Fruit fly (Drosophila melanogaster) whole organism, embryonic: ENCODE data around the gene CG34258.

Experiments used
- Blimp-1 ChIP-seq: fragments of 200-800 bp; sonication (Bioruptor generic); optimal IDR thresholded peaks from 3 replicates; lab custom pipeline; 2018; ENCODE audit warnings: missing biosample characterization, missing genetic modification characterization, mild to moderate bottlenecking, moderate library complexity, missing genetic modification reagents
- CG10274 ChIP-seq: fragments of 200-800 bp; sonication (Bioruptor generic); optimal IDR thresholded peaks from 3 replicates; lab custom pipeline; 2017; ENCODE audit warnings: missing biosample characterization, mild to moderate bottlenecking, missing genetic modification characterization
- CG10431 ChIP-seq: fragments of 200-800 bp; sonication (Bioruptor generic); optimal IDR thresholded peaks from 3 replicates; lab custom pipeline; 2018; ENCODE audit warnings: missing biosample characterization, mild to moderate bottlenecking, missing genetic modification characterization
- CG11398 ChIP-seq: fragments of 200-800 bp; sonication (Bioruptor generic); optimal IDR thresholded peaks from 2 replicates; lab custom pipeline; 2016; ENCODE audit warnings: missing biosample characterization, missing genetic modification characterization
- CG11723 ChIP-seq: fragments of 200-800 bp; sonication (Bioruptor generic); optimal IDR thresholded peaks from 2 replicates; lab custom pipeline; 2017; ENCODE audit warnings: missing biosample characterization, mild to moderate bottlenecking, missing genetic modification characterization
- CG12391 ChIP-seq: fragments of 200-800 bp; sonication (Bioruptor generic); optimal IDR thresholded peaks from 3 replicates; lab custom pipeline; 2018; ENCODE audit warnings: missing biosample characterization, mild to moderate bottlenecking, missing genetic modification characterization, moderate library complexity
- CG14710 ChIP-seq: fragments of 200-800 bp; sonication (Bioruptor generic); optimal IDR thresholded peaks from 3 replicates; lab custom pipeline; 2019; ENCODE audit warnings: missing biosample characterization, mild to moderate bottlenecking, missing genetic modification characterization, moderate library complexity
- CG15011 ChIP-seq: fragments of 200-800 bp; sonication (Bioruptor generic); optimal IDR thresholded peaks from 3 replicates; lab custom pipeline; 2018; ENCODE audit warnings: missing biosample characterization, mild to moderate bottlenecking, missing genetic modification characterization
- CG16815 ChIP-seq: fragments of 200-800 bp; sonication (Bioruptor generic); optimal IDR thresholded peaks from 3 replicates; lab custom pipeline; 2017; ENCODE audit warnings: missing biosample characterization, mild to moderate bottlenecking, missing genetic modification characterization
- CG17568 ChIP-seq: fragments of 200-800 bp; sonication (Bioruptor generic); optimal IDR thresholded peaks from 2 replicates; lab custom pipeline; 2018; ENCODE audit warnings: missing biosample characterization, mild to moderate bottlenecking, missing genetic modification characterization, moderate library complexity
- CG1792 ChIP-seq: fragments of 200-800 bp; sonication (Bioruptor generic); optimal IDR thresholded peaks from 2 replicates; lab custom pipeline; 2016; ENCODE audit warnings: missing biosample characterization, missing genetic modification characterization
- CG2712 ChIP-seq: fragments of 200-800 bp; optimal IDR thresholded peaks from 3 replicates; lab custom pipeline; 2019; ENCODE audit warnings: missing biosample characterization, mild to moderate bottlenecking, missing genetic modification characterization, moderate library complexity
- CG4820 ChIP-seq: fragments of 200-800 bp; sonication (Bioruptor generic); optimal IDR thresholded peaks from 3 replicates; lab custom pipeline; 2016; ENCODE audit warnings: missing biosample characterization, missing genetic modification characterization
- CG5245 ChIP-seq: fragments of 200-800 bp; sonication (Bioruptor generic); optimal IDR thresholded peaks from 3 replicates; lab custom pipeline; 2016; ENCODE audit warnings: missing biosample characterization, missing genetic modification characterization
- CG7987 ChIP-seq: fragments of 200-800 bp; sonication (Bioruptor generic); optimal IDR thresholded peaks from 2 replicates; lab custom pipeline; 2018; ENCODE audit warnings: missing biosample characterization, mild to moderate bottlenecking, missing genetic modification characterization, moderate library complexity
- CG9817 ChIP-seq: fragments of 200-800 bp; sonication (Bioruptor generic); optimal IDR thresholded peaks from 2 replicates; lab custom pipeline; 2018; ENCODE audit warnings: missing biosample characterization, mild to moderate bottlenecking, missing genetic modification characterization, moderate library complexity
- CHES-1-like ChIP-seq: fragments of 200-800 bp; sonication (Bioruptor generic); optimal IDR thresholded peaks from 2 replicates; lab custom pipeline; 2016; ENCODE audit warnings: missing biosample characterization, missing genetic modification characterization
- CkIIα-i1 ChIP-seq: fragments of 200-800 bp; sonication (Bioruptor generic); IDR thresholded peaks from 2 replicates; pipeline ENCODE4 v1.3.6; 2022; ENCODE audit warnings: missing biosample characterization, missing genetic modification characterization
- Dfd ChIP-seq, 2 experiments: fragments of >200 bp; optimal IDR thresholded peaks; 2 replicates each; lab custom pipeline; 2017; ENCODE audit warnings: missing biosample characterization in 2 of 2, missing genetic modification characterization in 2 of 2
- Fer1 ChIP-seq: fragments of 200-800 bp; sonication (Bioruptor generic); optimal IDR thresholded peaks from 2 replicates; lab custom pipeline; 2017; ENCODE audit warnings: missing biosample characterization, mild to moderate bottlenecking, missing genetic modification characterization
- Fer3 ChIP-seq: fragments of 200-800 bp; sonication (Bioruptor generic); optimal IDR thresholded peaks from 2 replicates; lab custom pipeline; 2018; ENCODE audit warnings: missing biosample characterization, mild to moderate bottlenecking, missing genetic modification characterization, moderate library complexity
- HLHmδ ChIP-seq: fragments of 200-800 bp; sonication (Bioruptor generic); optimal IDR thresholded peaks from 2 replicates; lab custom pipeline; 2018; ENCODE audit warnings: missing biosample characterization, mild to moderate bottlenecking, missing genetic modification characterization, moderate library complexity
- Lpt ChIP-seq: fragments of >200 bp; optimal IDR thresholded peaks from 2 replicates; lab custom pipeline; 2018; ENCODE audit warnings: missing biosample characterization, missing genetic modification characterization
- MTF-1 ChIP-seq: fragments of 200-800 bp; sonication (Bioruptor generic); optimal IDR thresholded peaks from 2 replicates; lab custom pipeline; 2018; ENCODE audit warnings: missing biosample characterization, mild to moderate bottlenecking, missing genetic modification characterization, borderline replicate concordance
- Rx ChIP-seq: fragments of 200-800 bp; sonication (Bioruptor generic); IDR thresholded peaks from 2 replicates; pipeline ENCODE4 v1.3.6; 2022; ENCODE audit warnings: missing biosample characterization, missing genetic modification characterization
- Side ChIP-seq: fragments of 200-800 bp; sonication (Bioruptor generic); optimal IDR thresholded peaks from 2 replicates; lab custom pipeline; 2016; ENCODE audit warnings: missing biosample characterization, missing genetic modification characterization
- Ssrp ChIP-seq: fragments of 200-800 bp; sonication (Bioruptor generic); optimal IDR thresholded peaks from 2 replicates; lab custom pipeline; 2018; ENCODE audit warnings: missing biosample characterization, mild to moderate bottlenecking, missing genetic modification characterization, moderate library complexity
- Usf ChIP-seq: fragments of 200-800 bp; sonication (Bioruptor generic); optimal IDR thresholded peaks from 2 replicates; lab custom pipeline; 2017; ENCODE audit warnings: missing genotype, missing biosample characterization, missing genetic modification characterization
- Xrp1 ChIP-seq: fragments of 200-800 bp; sonication (Bioruptor generic); IDR thresholded peaks from 2 replicates; pipeline ENCODE4 v1.3.6; 2022; ENCODE audit warnings: missing biosample characterization, missing genetic modification characterization
- ab ChIP-seq: fragments of 200-800 bp; sonication (Bioruptor generic); optimal IDR thresholded peaks from 2 replicates; lab custom pipeline; 2016; ENCODE audit warnings: missing biosample characterization, missing genetic modification characterization
- amos ChIP-seq: fragments of 200-800 bp; sonication (Bioruptor generic); IDR thresholded peaks from 2 replicates; pipeline ENCODE4 v1.3.6; 2022; ENCODE audit warnings: missing biosample characterization, missing genetic modification characterization; ENCODE audit not compliant: partially characterized antibody
- chinmo ChIP-seq: fragments of 200-800 bp; sonication (Bioruptor generic); IDR thresholded peaks from 4 replicates; pipeline ENCODE4 v1.3.6; 2022; ENCODE audit warnings: missing biosample characterization, missing genetic modification characterization; ENCODE audit not compliant: partially characterized antibody
- corto ChIP-seq: fragments of 200-800 bp; sonication (Bioruptor generic); optimal IDR thresholded peaks from 2 replicates; lab custom pipeline; 2016; ENCODE audit warnings: missing biosample characterization, mild to moderate bottlenecking, missing genetic modification characterization, moderate library complexity
- da ChIP-seq: fragments of 200-800 bp; sonication (Bioruptor generic); optimal IDR thresholded peaks from 2 replicates; lab custom pipeline; 2016; ENCODE audit warnings: missing biosample characterization, missing genetic modification characterization
- dysf ChIP-seq: fragments of 200-800 bp; sonication (Bioruptor generic); IDR thresholded peaks from 3 replicates; pipeline ENCODE4 v1.3.6; 2022; ENCODE audit warnings: missing biosample characterization, missing genetic modification characterization
- gce ChIP-seq: fragments of 200-800 bp; sonication (Bioruptor generic); IDR thresholded peaks from 3 replicates; pipeline ENCODE4 v1.3.6; 2022; ENCODE audit warnings: missing biosample characterization, missing genetic modification characterization
- gcm ChIP-seq: fragments of 200-800 bp; sonication (Bioruptor generic); optimal IDR thresholded peaks from 2 replicates; lab custom pipeline; 2019; ENCODE audit warnings: missing biosample characterization, mild to moderate bottlenecking, missing genetic modification characterization, moderate library complexity
- gsb ChIP-seq: fragments of 200-800 bp; sonication (Bioruptor generic); IDR thresholded peaks from 2 replicates; pipeline ENCODE4 v1.3.6; 2022; ENCODE audit warnings: missing biosample characterization, missing genetic modification characterization
- hbn ChIP-seq: fragments of 200-800 bp; sonication (Bioruptor generic); IDR thresholded peaks from 2 replicates; pipeline ENCODE4 v1.3.6; 2022; ENCODE audit warnings: missing biosample characterization, missing genetic modification characterization; ENCODE audit not compliant: partially characterized antibody
- ind ChIP-seq: fragments of 200-800 bp; sonication (Bioruptor generic); optimal IDR thresholded peaks from 3 replicates; lab custom pipeline; 2016; ENCODE audit warnings: missing biosample characterization, missing genetic modification characterization
- org-1 ChIP-seq: fragments of 200-800 bp; sonication (Bioruptor generic); optimal IDR thresholded peaks from 2 replicates; lab custom pipeline; 2017; ENCODE audit warnings: missing biosample characterization, missing genetic modification characterization
- p53 ChIP-seq: fragments of 200-800 bp; sonication (Bioruptor generic); optimal IDR thresholded peaks from 2 replicates; lab custom pipeline; 2016; ENCODE audit warnings: missing biosample characterization, missing genetic modification characterization
- pan ChIP-seq, 4 experiments: fragments of >200 bp in 3 of 4; fragments of 200-800 bp in 1 of 4; sonication (Bioruptor generic) in 1 of 4; optimal IDR thresholded peaks in 3 of 4; IDR thresholded peaks in 1 of 4; 2 replicates each; pipeline versions ENCODE4 v1.3.6 to Lab custom; 2017 to 2022; ENCODE audit warnings: missing biosample characterization in 2 of 4, missing genetic modification characterization in 2 of 4, mixed read lengths in 1 of 4
- seq ChIP-seq: fragments of 200-800 bp; sonication (Bioruptor generic); IDR thresholded peaks from 2 replicates; pipeline ENCODE4 v1.3.6; 2022; ENCODE audit warnings: missing biosample characterization, missing genetic modification characterization
- sim ChIP-seq: fragments of 200-800 bp; sonication (Bioruptor generic); IDR thresholded peaks from 2 replicates; pipeline ENCODE4 v1.3.6; 2022; ENCODE audit warnings: missing biosample characterization, missing genetic modification characterization
- sima ChIP-seq: fragments of 200-800 bp; sonication (Bioruptor generic); optimal IDR thresholded peaks from 2 replicates; lab custom pipeline; 2016; ENCODE audit warnings: missing biosample characterization, missing genetic modification characterization
- sna ChIP-seq: fragments of 200-800 bp; sonication (Bioruptor generic); IDR thresholded peaks from 2 replicates; pipeline ENCODE4 v1.3.6; 2022; ENCODE audit warnings: missing biosample characterization, missing genetic modification characterization; ENCODE audit not compliant: partially characterized antibody
- ssp ChIP-seq: fragments of 200-800 bp; sonication (Bioruptor generic); IDR thresholded peaks from 2 replicates; pipeline ENCODE4 v1.3.6; 2022; ENCODE audit warnings: missing biosample characterization, missing genetic modification characterization
- tap ChIP-seq: fragments of 200-800 bp; optimal IDR thresholded peaks from 3 replicates; lab custom pipeline; 2019; ENCODE audit warnings: missing biosample characterization, mild to moderate bottlenecking, missing genetic modification characterization, moderate library complexity
- tup ChIP-seq: fragments of 200-800 bp; sonication (Bioruptor generic); optimal IDR thresholded peaks from 2 replicates; lab custom pipeline; 2016; ENCODE audit warnings: missing biosample characterization, mild to moderate bottlenecking, missing genetic modification characterization, moderate library complexity

CG34258 gene

dm6 chr3L:19932917-19933316 is 18.9 kb downstream of the CG34258 start (continued):
- TF ChIP-seq gcm (GFP tag; lab: Kevin White, UChicago): peak; percentile 5
- TF ChIP-seq chinmo (GFP tag; lab: Robert Waterston, UW): 0 out of 4 replicates have a peak, but pooled peaks have one; percentile 60
- TF ChIP-seq tup (GFP tag; lab: Kevin White, UChicago): no peak
- TF ChIP-seq Blimp-1 (GFP tag; lab: Kevin White, UChicago): no peak
- TF ChIP-seq ind (GFP tag; lab: Kevin White, UChicago): no peak
- TF ChIP-seq CG16815 (GFP tag; lab: Kevin White, UChicago): no peak
- TF ChIP-seq p53 (GFP tag; lab: Kevin White, UChicago): no peak
- no peak for TF ChIP-seq ab (GFP tag; lab: Kevin White, UChicago)
- peak; percentile 2 for TF ChIP-seq CHES-1-like (GFP tag; lab: Kevin White, UChicago)
- no peak for TF ChIP-seq Rx (GFP tag; lab: Robert Waterston, UW)
- peak; percentile 61 for TF ChIP-seq Side
- TF ChIP-seq dysf: peak; percentile 44; the same call in 1 of the 3 replicates
- TF ChIP-seq Lpt (GFP tag; lab: Kevin White, UChicago): no peak
- no peak for TF ChIP-seq Usf
- no peak for TF ChIP-seq Ssrp (tag; lab: Kevin White, UChicago)
- no peak for TF ChIP-seq CG15011 (GFP tag; lab: Kevin White, UChicago)
- TF ChIP-seq org-1 (GFP tag; lab: Kevin White, UChicago): no peak
- TF ChIP-seq CG17568 (GFP tag; lab: Kevin White, UChicago): peak; percentile 62
- no peak for TF ChIP-seq gce
- TF ChIP-seq MTF-1: peak; percentile 27
- 0 out of 2 replicates have a peak, but pooled peaks have one; percentile 24 for TF ChIP-seq Xrp1 (GFP tag; lab: Robert Waterston, UW)
- TF ChIP-seq sim: no peak
- TF ChIP-seq hbn (GFP tag; lab: Robert Waterston, UW): no peak
- TF ChIP-seq CG11723 (GFP tag; lab: Kevin White, UChicago): peak; percentile 25
- peak; percentile 76 for TF ChIP-seq Fer1 (GFP tag; lab: Kevin White, UChicago)
- TF ChIP-seq Fer3 (tag; lab: Kevin White, UChicago): peak; percentile 19
- TF ChIP-seq CG14710 (tag; lab: Kevin White, UChicago): peak; percentile 8
- no peak for TF ChIP-seq CG1792
- no peak for TF ChIP-seq sima (GFP tag; lab: Kevin White, UChicago)
- TF ChIP-seq corto (GFP tag; lab: Kevin White, UChicago): no peak
- no peak for TF ChIP-seq HLHmδ (GFP tag; lab: Kevin White, UChicago)
- 0 out of 2 replicates have a peak, but pooled peaks have one; percentile 36 for TF ChIP-seq sna (GFP tag; lab: Robert Waterston, UW)
- TF ChIP-seq CG2712 (tag; lab: Kevin White, UChicago): peak; percentile 2
- no peak for TF ChIP-seq da (GFP tag; lab: Kevin White, UChicago)
- peak; percentile 24 for TF ChIP-seq CG10431 (GFP tag; lab: Kevin White, UChicago)
- TF ChIP-seq CG5245 (GFP tag; lab: Kevin White, UChicago): no peak
- TF ChIP-seq Dfd (GFP tag; optimal IDR thresholded peaks at IDR 0.05; lab: Kevin White, UChicago): no peak
- no peak for TF ChIP-seq CkIIα-i1 (GFP tag; lab: Robert Waterston, UW)
- TF ChIP-seq gsb (GFP tag; lab: Robert Waterston, UW): 0 out of 2 replicates have a peak, but pooled peaks have one; percentile 32
- no peak for TF ChIP-seq tap (tag; lab: Kevin White, UChicago)
- TF ChIP-seq CG12391 (tag; lab: Kevin White, UChicago): no peak
- TF ChIP-seq CG4820 (GFP tag; lab: Kevin White, UChicago): no peak
- peak; percentile 39 for TF ChIP-seq CG7987
- TF ChIP-seq CG9817 (tag; lab: Kevin White, UChicago): no peak
- peak; percentile 43; the same call in 1 of the 2 replicates for TF ChIP-seq seq
- no peak for TF ChIP-seq pan (optimal IDR thresholded peaks at IDR 0.05; lab: Kevin White, UChicago)
- peak in 1 of 2 experiments; percentile 36 for TF ChIP-seq pan (GFP tag; optimal IDR thresholded peaks at IDR 0.05 in 1 of 2, IDR thresholded peaks at IDR 0.05 in 1 of 2)
- no peak for TF ChIP-seq amos
- no peak for TF ChIP-seq ssp
- no peak for TF ChIP-seq CG11398 (GFP tag; lab: Kevin White, UChicago)
- TF ChIP-seq CG10274 (GFP tag; lab: Kevin White, UChicago): no peak
